Fruit fly (Drosophila melanogaster) whole organism, embryonic: ENCODE measurements around the gene CG11158.

Source experiments
- CG11695 ChIP-seq: fragments of 200-800 bp; sonication (Bioruptor generic); IDR thresholded peaks from 3 replicates; pipeline ENCODE4 v1.3.6; 2022; ENCODE audit warnings: missing biosample characterization, missing genetic modification characterization
- CG13287 ChIP-seq: fragments of 200-800 bp; sonication (Bioruptor generic); IDR thresholded peaks from 2 replicates; pipeline ENCODE4 v1.3.6; 2022; ENCODE audit warnings: missing biosample characterization, missing genetic modification characterization; ENCODE audit not compliant: partially characterized antibody
- CG13894 ChIP-seq: fragments of 200-800 bp; sonication (Bioruptor generic); optimal IDR thresholded peaks from 3 replicates; lab custom pipeline; 2018; ENCODE audit warnings: missing biosample characterization, mild to moderate bottlenecking, missing genetic modification characterization, moderate library complexity
- CG15696 ChIP-seq: fragments of 200-800 bp; sonication (Bioruptor generic); optimal IDR thresholded peaks from 2 replicates; lab custom pipeline; 2019; ENCODE audit warnings: missing biosample characterization, mild to moderate bottlenecking, missing genetic modification characterization, moderate library complexity
- CG17612 ChIP-seq: fragments of 200-800 bp; sonication (Bioruptor generic); IDR thresholded peaks from 2 replicates; pipeline ENCODE4 v1.3.6; 2022; ENCODE audit warnings: missing biosample characterization, missing genetic modification characterization
- CG2202 ChIP-seq: fragments of 200-800 bp; sonication (Bioruptor generic); optimal IDR thresholded peaks from 2 replicates; lab custom pipeline; 2018; ENCODE audit warnings: missing biosample characterization, mild to moderate bottlenecking, missing genetic modification characterization
- CG34376 ChIP-seq: fragments of 200-800 bp; sonication (Bioruptor generic); optimal IDR thresholded peaks from 2 replicates; lab custom pipeline; 2018; ENCODE audit warnings: missing biosample characterization, mild to moderate bottlenecking, missing genetic modification characterization
- CG43689 ChIP-seq: fragments of 200-800 bp; sonication (Bioruptor generic); IDR thresholded peaks from 2 replicates; pipeline ENCODE4 v1.3.6; 2022; ENCODE audit warnings: missing biosample characterization, missing genetic modification characterization
- CG7928 ChIP-seq: fragments of 200-800 bp; sonication (Bioruptor generic); optimal IDR thresholded peaks from 2 replicates; lab custom pipeline; 2017; ENCODE audit warnings: missing biosample characterization, mild to moderate bottlenecking, missing genetic modification characterization
- CG7987 ChIP-seq: fragments of 200-800 bp; sonication (Bioruptor generic); optimal IDR thresholded peaks from 2 replicates; lab custom pipeline; 2018; ENCODE audit warnings: missing biosample characterization, mild to moderate bottlenecking, missing genetic modification characterization, moderate library complexity
- CG8290 ChIP-seq, 3 experiments: fragments of 200-800 bp; sonication (Bioruptor generic); optimal IDR thresholded peaks; 2 replicates each; lab custom pipeline; 2016 to 2019; ENCODE audit warnings: missing biosample characterization in 3 of 3, missing genetic modification characterization in 3 of 3, mild to moderate bottlenecking in 2 of 3, moderate library complexity in 1 of 3
- CG9797 ChIP-seq: fragments of 200-800 bp; sonication (Bioruptor generic); optimal IDR thresholded peaks from 3 replicates; lab custom pipeline; 2018; ENCODE audit warnings: missing biosample characterization, mild to moderate bottlenecking, missing genetic modification characterization
- CG9932 ChIP-seq: fragments of 200-800 bp; sonication (Bioruptor generic); IDR thresholded peaks from 2 replicates; pipeline ENCODE4 v1.3.6; 2022; ENCODE audit warnings: missing biosample characterization, missing genetic modification characterization
- CHES-1-like ChIP-seq: fragments of 200-800 bp; sonication (Bioruptor generic); optimal IDR thresholded peaks from 2 replicates; lab custom pipeline; 2016; ENCODE audit warnings: missing biosample characterization, missing genetic modification characterization
- CrebB ChIP-seq: fragments of 200-800 bp; sonication (Bioruptor generic); optimal IDR thresholded peaks from 3 replicates; lab custom pipeline; 2018; ENCODE audit warnings: missing biosample characterization, mild to moderate bottlenecking, missing genetic modification characterization
- H2.0 ChIP-seq: fragments of 200-800 bp; sonication (Bioruptor generic); IDR thresholded peaks from 2 replicates; pipeline ENCODE4 v1.3.6; 2022; ENCODE audit warnings: missing biosample characterization, missing genetic modification characterization
- HLH4C ChIP-seq: fragments of 200-800 bp; sonication (Bioruptor generic); IDR thresholded peaks from 3 replicates; pipeline ENCODE4 v1.3.6; 2022; ENCODE audit warnings: missing biosample characterization, missing genetic modification characterization; ENCODE audit not compliant: partially characterized antibody
- Lpt ChIP-seq: fragments of >200 bp; optimal IDR thresholded peaks from 2 replicates; lab custom pipeline; 2018; ENCODE audit warnings: missing biosample characterization, missing genetic modification characterization
- MBD-R2 ChIP-seq: fragments of 200-800 bp; sonication (Bioruptor generic); IDR thresholded peaks from 2 replicates; pipeline ENCODE4 v1.3.6; 2022; ENCODE audit warnings: missing biosample characterization, missing genetic modification characterization
- Mad ChIP-seq: fragments of 200-800 bp; sonication (Bioruptor generic); optimal IDR thresholded peaks from 2 replicates; lab custom pipeline; 2016; ENCODE audit warnings: missing biosample characterization, missing genetic modification characterization
- Meics ChIP-seq: fragments of 200-800 bp; sonication (Bioruptor generic); optimal IDR thresholded peaks from 2 replicates; lab custom pipeline; 2017; ENCODE audit warnings: missing biosample characterization, mild to moderate bottlenecking, missing genetic modification characterization
- Nf-YC ChIP-seq: fragments of 200-800 bp; optimal IDR thresholded peaks from 3 replicates; lab custom pipeline; 2019; ENCODE audit warnings: missing biosample characterization, mild to moderate bottlenecking, missing genetic modification characterization, moderate library complexity
- Scr ChIP-seq: fragments of 200-800 bp; sonication (Bioruptor generic); IDR thresholded peaks from 2 replicates; pipeline ENCODE4 v1.3.6; 2022; ENCODE audit warnings: missing biosample characterization, missing genetic modification characterization; ENCODE audit not compliant: partially characterized antibody
- Side ChIP-seq: fragments of 200-800 bp; sonication (Bioruptor generic); optimal IDR thresholded peaks from 2 replicates; lab custom pipeline; 2016; ENCODE audit warnings: missing biosample characterization, missing genetic modification characterization
- Trl ChIP-seq, 3 experiments: fragments of >200 bp in 2 of 3; fragments of 200-800 bp in 1 of 3; sonication (Bioruptor generic) in 1 of 3; optimal IDR thresholded peaks; 2 replicates in 1 of 3; 3 replicates in 2 of 3; lab custom pipeline; 2016 to 2017; ENCODE audit warnings: missing biosample characterization in 1 of 3, missing genetic modification characterization in 1 of 3
- abd-A ChIP-seq: fragments of 200-800 bp; sonication (Bioruptor generic); optimal IDR thresholded peaks from 3 replicates; lab custom pipeline; 2019; ENCODE audit warnings: missing biosample characterization, mild to moderate bottlenecking, missing genetic modification characterization, moderate library complexity
- ato ChIP-seq: fragments of 200-800 bp; sonication (Bioruptor generic); IDR thresholded peaks from 2 replicates; pipeline ENCODE4 v1.3.6; 2022; ENCODE audit warnings: missing biosample characterization, missing genetic modification characterization; ENCODE audit not compliant: partially characterized antibody
- bbx ChIP-seq: fragments of 200-800 bp; sonication (Bioruptor generic); IDR thresholded peaks from 2 replicates; pipeline ENCODE4 v1.3.6; 2022; ENCODE audit warnings: missing biosample characterization, missing genetic modification characterization; ENCODE audit not compliant: partially characterized antibody
- bowl ChIP-seq: fragments of 200-800 bp; sonication (Bioruptor generic); IDR thresholded peaks from 2 replicates; pipeline ENCODE4 v1.3.6; 2022; ENCODE audit warnings: missing biosample characterization, missing genetic modification characterization
- cato ChIP-seq: fragments of 200-800 bp; sonication (Bioruptor generic); optimal IDR thresholded peaks from 2 replicates; lab custom pipeline; 2016; ENCODE audit warnings: missing biosample characterization, missing genetic modification characterization, borderline replicate concordance
- ci ChIP-seq: fragments of 200-800 bp; sonication (Bioruptor generic); IDR thresholded peaks from 3 replicates; pipeline ENCODE4 v1.3.6; 2022; ENCODE audit warnings: missing biosample characterization, missing genetic modification characterization
- fd102C ChIP-seq: fragments of 200-800 bp; sonication (Bioruptor generic); optimal IDR thresholded peaks from 2 replicates; lab custom pipeline; 2018; ENCODE audit warnings: missing biosample characterization, mild to moderate bottlenecking, missing genetic modification characterization, moderate library complexity
- gro ChIP-seq: fragments of 200-800 bp; sonication (Bioruptor generic); optimal IDR thresholded peaks from 2 replicates; lab custom pipeline; 2016; ENCODE audit warnings: missing biosample characterization, missing genetic modification characterization
- hkb ChIP-seq, 2 experiments: fragments of 200-800 bp in 1 of 2; fragments of >200 bp in 1 of 2; sonication (Bioruptor generic) in 1 of 2; IDR thresholded peaks in 1 of 2; optimal IDR thresholded peaks in 1 of 2; 2 replicates each; pipeline versions ENCODE4 v1.3.6 to Lab custom; 2017 to 2022; ENCODE audit warnings: missing biosample characterization in 1 of 2, missing genetic modification characterization in 1 of 2
- lov ChIP-seq, 2 experiments: fragments of 200-800 bp in 1 of 2; fragments of >200 bp in 1 of 2; sonication (Bioruptor generic) in 1 of 2; IDR thresholded peaks in 1 of 2; optimal IDR thresholded peaks in 1 of 2; 2 replicates in 1 of 2; 3 replicates in 1 of 2; pipeline versions ENCODE4 v1.3.6 to Lab custom; 2017 to 2022; ENCODE audit warnings: missing biosample characterization in 1 of 2, missing genetic modification characterization in 1 of 2
- maf-S ChIP-seq: fragments of 200-800 bp; sonication (Bioruptor generic); optimal IDR thresholded peaks from 2 replicates; lab custom pipeline; 2016; ENCODE audit warnings: missing biosample characterization, missing genetic modification characterization
- mirr ChIP-seq: fragments of 200-800 bp; sonication (Bioruptor generic); optimal IDR thresholded peaks from 3 replicates; lab custom pipeline; 2018; ENCODE audit warnings: missing biosample characterization, mild to moderate bottlenecking, missing genetic modification characterization
- nmo ChIP-seq: fragments of 200-800 bp; sonication (Bioruptor generic); optimal IDR thresholded peaks from 2 replicates; lab custom pipeline; 2018; ENCODE audit warnings: missing biosample characterization, mild to moderate bottlenecking, missing genetic modification characterization, moderate library complexity
- nom ChIP-seq: fragments of 200-800 bp; sonication (Bioruptor generic); optimal IDR thresholded peaks from 2 replicates; lab custom pipeline; 2017; ENCODE audit warnings: missing biosample characterization, missing genetic modification characterization, mild to moderate bottlenecking, moderate library complexity, missing genetic modification reagents
- p53 ChIP-seq: fragments of 200-800 bp; sonication (Bioruptor generic); optimal IDR thresholded peaks from 2 replicates; lab custom pipeline; 2016; ENCODE audit warnings: missing biosample characterization, missing genetic modification characterization
- rib ChIP-seq: fragments of 200-800 bp; sonication (Bioruptor generic); IDR thresholded peaks from 2 replicates; pipeline ENCODE4 v1.3.6; 2022; ENCODE audit warnings: missing biosample characterization, missing genetic modification characterization
- slou ChIP-seq: fragments of 200-800 bp; sonication (Bioruptor generic); optimal IDR thresholded peaks from 3 replicates; lab custom pipeline; 2016; ENCODE audit warnings: missing biosample characterization, missing genetic modification characterization
- slp2 ChIP-seq: fragments of 200-800 bp; sonication (Bioruptor generic); optimal IDR thresholded peaks from 2 replicates; lab custom pipeline; 2016; ENCODE audit warnings: missing biosample characterization, missing genetic modification characterization
- toy ChIP-seq: fragments of 200-800 bp; sonication (Bioruptor generic); IDR thresholded peaks from 2 replicates; pipeline ENCODE4 v1.3.6; 2022; ENCODE audit warnings: missing biosample characterization, missing genetic modification characterization
- vnd ChIP-seq: fragments of 200-800 bp; sonication (Bioruptor generic); IDR thresholded peaks from 3 replicates; pipeline ENCODE4 v1.3.6; 2022; ENCODE audit warnings: missing biosample characterization, missing genetic modification characterization; ENCODE audit not compliant: partially characterized antibody
- yki ChIP-seq: fragments of >200 bp; optimal IDR thresholded peaks from 3 replicates; lab custom pipeline; 2018
- zen ChIP-seq: fragments of 200-800 bp; sonication (Bioruptor generic); optimal IDR thresholded peaks from 3 replicates; lab custom pipeline; 2018; ENCODE audit warnings: missing biosample characterization, mild to moderate bottlenecking, missing genetic modification characterization, moderate library complexity

The CG11158 gene

dm6 chrX:13641891-13642617, 40.7 kb upstream of the CG11158 start (continued):
- peak; percentile 50 for TF ChIP-seq CG34376 (GFP tag; lab: Kevin White, UChicago)
- TF ChIP-seq CrebB: no peak
- TF ChIP-seq Mad (GFP tag; lab: Kevin White, UChicago): no peak
- TF ChIP-seq CG7987: peak; percentile 36
- no peak for TF ChIP-seq CG8290 (GFP tag; optimal IDR thresholded peaks at IDR 0.05; lab: Kevin White, UChicago)
- TF ChIP-seq CG8290 (tag; optimal IDR thresholded peaks at IDR 0.05; lab: Kevin White, UChicago): peak in 1 of 2 experiments; percentile 66
- 0 out of 2 replicates have a peak, but pooled peaks have one; percentile 35 for TF ChIP-seq ato (GFP tag; lab: Robert Waterston, UW)
- TF ChIP-seq Scr (GFP tag; lab: Robert Waterston, UW): peak; percentile 37
- TF ChIP-seq CG15696: no peak
- TF ChIP-seq rib (GFP tag; lab: Robert Waterston, UW): no peak
- no peak for TF ChIP-seq cato (GFP tag; lab: Kevin White, UChicago)
- TF ChIP-seq gro (GFP tag; lab: Kevin White, UChicago): peak; percentile 52
- TF ChIP-seq CG9797: no peak
- TF ChIP-seq yki (lab: Kevin White, UChicago): peak; percentile 52
- TF ChIP-seq CG2202: no peak
- peak; percentile 6 for TF ChIP-seq mirr
- TF ChIP-seq CG7928: no peak
- TF ChIP-seq bbx: peak; percentile 28; the same call in 1 of the 2 replicates
- peak; percentile 56 for TF ChIP-seq Nf-YC (tag; lab: Kevin White, UChicago)
- peak; percentile 41; the same call in 1 of the 3 replicates for TF ChIP-seq HLH4C (GFP tag; lab: Robert Waterston, UW)
- peak; percentile 20; the same call in 1 of the 2 replicates for TF ChIP-seq CG9932 (GFP tag; lab: Robert Waterston, UW)

DNA sequence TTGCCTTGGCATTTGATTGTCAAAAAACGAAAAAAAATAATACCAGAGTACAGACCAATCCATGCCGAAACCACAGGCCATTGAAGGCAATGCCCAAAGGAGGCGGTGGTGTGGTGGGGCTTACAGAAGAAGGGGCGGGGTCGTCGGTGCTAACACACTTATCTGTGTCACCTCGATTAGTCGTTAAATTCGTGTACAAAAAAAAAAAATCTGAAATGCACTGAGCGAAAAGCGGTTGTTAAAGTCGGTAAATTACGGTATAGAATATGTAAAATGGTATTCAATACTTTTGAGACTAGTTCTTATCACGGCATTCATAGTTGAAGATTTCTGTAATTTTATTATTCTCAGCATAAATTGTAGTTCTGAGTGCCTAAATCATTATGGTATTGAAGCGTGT, 38.8 kb upstream of the CG11158 start:
- TF ChIP-seq slp2 (GFP tag; lab: Kevin White, UChicago) (peak; percentile 15), Lpt (GFP tag; lab: Kevin White, UChicago) (no peak), CG13287 (GFP tag; lab: Robert Waterston, UW) (no peak), CG17612 (GFP tag; lab: Robert Waterston, UW) (no peak), hkb (optimal IDR thresholded peaks at IDR 0.05; lab: Kevin White, UChicago) (no peak), hkb (GFP tag; IDR thresholded peaks at IDR 0.05; lab: Robert Waterston, UW) (peak; percentile 66), MBD-R2 (no peak), maf-S (GFP tag; lab: Kevin White, UChicago) (no peak), Meics (GFP tag; lab: Kevin White, UChicago) (peak; percentile 51), bowl (GFP tag; lab: Robert Waterston, UW) (peak; percentile 46; the same call in 1 of the 2 replicates), CG43689 (0 out of 2 replicates have a peak, but pooled peaks have one; percentile 13), CG11695 (GFP tag; lab: Robert Waterston, UW) (peak; percentile 66; the same call in 2 of the 3 replicates), slou (no peak), lov (optimal IDR thresholded peaks at IDR 0.05; lab: Kevin White, UChicago) (no peak), lov (GFP tag; IDR thresholded peaks at IDR 0.05; lab: Robert Waterston, UW) (no peak), abd-A (no peak), fd102C (no peak), CHES-1-like (no peak), Trl (optimal IDR thresholded peaks at IDR 0.05; lab: Kevin White, UChicago) (no peak), Trl (GFP tag; optimal IDR thresholded peaks at IDR 0.05; lab: Kevin White, UChicago) (peak; percentile 50), Side (peak; percentile 57), p53 (no peak), nmo (GFP tag; lab: Kevin White, UChicago) (peak; percentile 60), vnd (GFP tag; lab: Robert Waterston, UW) (no peak), zen (tag; lab: Kevin White, UChicago) (peak; percentile 26), CG13894 (tag; lab: Kevin White, UChicago) (no peak), H2.0 (peak; percentile 42; the same call in 1 of the 2 replicates), nom (no peak), ci (peak; percentile 72), toy (GFP tag; lab: Robert Waterston, UW) (no peak)
